Fruit fly (Drosophila melanogaster): ENCODE measurements around the gene Caf1-180.
A peak's percentile ranks its signal among the peaks of the same experiment; 100 is the strongest.

Gene Caf1-180

DNA sequence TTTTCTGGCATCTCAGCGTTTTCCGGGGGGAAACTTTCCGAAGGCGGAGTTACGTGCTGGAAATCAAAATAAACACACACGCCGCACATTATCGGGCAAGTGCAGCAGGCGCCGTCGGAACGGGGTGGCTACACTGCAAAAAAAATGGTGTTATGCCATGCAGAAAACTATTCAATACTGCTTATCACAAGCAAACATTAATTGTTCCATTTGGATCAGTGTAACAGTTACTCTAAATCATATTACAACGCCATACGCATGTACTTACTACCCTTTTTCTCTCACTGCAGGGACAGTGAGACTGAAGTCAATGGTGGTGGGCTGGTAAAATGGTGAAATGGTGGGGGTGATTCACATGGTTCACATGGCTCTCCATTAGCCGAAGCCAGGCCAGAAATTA lies 21.1 kb upstream of the Caf1-180 start (continued):
- peak; percentile 48 for TF ChIP-seq Lhr (GFP tag; optimal IDR thresholded peaks at IDR 0.05)
- peak; percentile 77 for TF ChIP-seq row (GFP tag; IDR thresholded peaks at IDR 0.05)
- peak; percentile 84 for TF ChIP-seq otp (GFP tag; IDR thresholded peaks at IDR 0.05)
- peak; percentile 12 for TF ChIP-seq CG30020 (tag; optimal IDR thresholded peaks at IDR 0.05)
- no peak for TF ChIP-seq gro (GFP tag; optimal IDR thresholded peaks at IDR 0.05)
- no peak for TF ChIP-seq C15 (GFP tag; IDR thresholded peaks at IDR 0.05)
- TF ChIP-seq CG4617 (GFP tag; optimal IDR thresholded peaks at IDR 0.05; ENCODE audit: borderline replicate concordance), result no peak
- peak; percentile 89 for TF ChIP-seq nmo (GFP tag; optimal IDR thresholded peaks at IDR 0.05)
- TF ChIP-seq PHDP (tag; optimal IDR thresholded peaks at IDR 0.05), result peak; percentile 37
- TF ChIP-seq Ravus (GFP tag; IDR thresholded peaks at IDR 0.05), result no peak
- no peak for TF ChIP-seq zfh2 (GFP tag; optimal IDR thresholded peaks at IDR 0.05)
- no peak for TF ChIP-seq Dfd (GFP tag; optimal IDR thresholded peaks at IDR 0.05)
- peak; percentile 22 for TF ChIP-seq Myb (GFP tag; optimal IDR thresholded peaks at IDR 0.05)
- peak; percentile 37; the same call in 1 of the 2 replicates for TF ChIP-seq seq (GFP tag; IDR thresholded peaks at IDR 0.05)
- TF ChIP-seq CG32767 (GFP tag; IDR thresholded peaks at IDR 0.05), result no peak
- TF ChIP-seq CG7963 (GFP tag; IDR thresholded peaks at IDR 0.05; ENCODE audit: partially characterized antibody), result no peak
- peak; percentile 65 for TF ChIP-seq nerfin-1 (tag; optimal IDR thresholded peaks at IDR 0.05)
- TF ChIP-seq BEAF-32 (GFP tag; optimal IDR thresholded peaks at IDR 0.05), result no peak
- TF ChIP-seq CG14667 (GFP tag; IDR thresholded peaks at IDR 0.05), result peak; percentile 69
- TF ChIP-seq Oli (tag; optimal IDR thresholded peaks at IDR 0.05), result peak; percentile 71
- TF ChIP-seq Kr (GFP tag; optimal IDR thresholded peaks at IDR 0.05), result no peak
- TF ChIP-seq tll (GFP tag; optimal IDR thresholded peaks at IDR 0.05), result peak in 1 of 2 experiments; percentile 36
- TF ChIP-seq sima (GFP tag; optimal IDR thresholded peaks at IDR 0.05), result no peak
- peak; percentile 72 for TF ChIP-seq org-1 (GFP tag; optimal IDR thresholded peaks at IDR 0.05)
- TF ChIP-seq ems (GFP tag; optimal IDR thresholded peaks at IDR 0.05), result peak; percentile 48
- peak; percentile 77 for TF ChIP-seq CG31441 (GFP tag; IDR thresholded peaks at IDR 0.05)
- no peak for TF ChIP-seq CG9932 (GFP tag; IDR thresholded peaks at IDR 0.05)
- no peak for TF ChIP-seq Elba2 (GFP tag; optimal IDR thresholded peaks at IDR 0.05)
- peak; percentile 77; the same call in 2 of the 3 replicates for TF ChIP-seq ken (GFP tag; IDR thresholded peaks at IDR 0.05)
- TF ChIP-seq her (GFP tag; optimal IDR thresholded peaks at IDR 0.05), result no peak
- TF ChIP-seq CG8924 (tag; optimal IDR thresholded peaks at IDR 0.05), result peak; percentile 76
- peak; percentile 20 for TF ChIP-seq Sry-β (GFP tag; optimal IDR thresholded peaks at IDR 0.05)
- TF ChIP-seq CG6791 (GFP tag; IDR thresholded peaks at IDR 0.05; ENCODE audit: partially characterized antibody), result no peak
- no peak for TF ChIP-seq CG4328 (GFP tag; optimal IDR thresholded peaks at IDR 0.05)
- peak; percentile 60 for TF ChIP-seq chn (GFP tag; optimal IDR thresholded peaks at IDR 0.05)
- TF ChIP-seq jumu (GFP tag; optimal IDR thresholded peaks at IDR 0.05), result peak; percentile 85
- peak; percentile 43 for TF ChIP-seq crc (GFP tag; optimal IDR thresholded peaks at IDR 0.05)
- no peak for TF ChIP-seq ash1 (GFP tag; optimal IDR thresholded peaks at IDR 0.05)
- TF ChIP-seq CG42726 (GFP tag; IDR thresholded peaks at IDR 0.05; ENCODE audit: partially characterized antibody), result no peak
- no peak for TF ChIP-seq HLH4C (GFP tag; IDR thresholded peaks at IDR 0.05; ENCODE audit: partially characterized antibody)
- TF ChIP-seq sens-2 (GFP tag; IDR thresholded peaks at IDR 0.05), result no peak; the same call in 1 of the 2 replicates
- TF ChIP-seq CG33213 (GFP tag; optimal IDR thresholded peaks at IDR 0.05), result peak; percentile 59
- TF ChIP-seq abd-A (tag; optimal IDR thresholded peaks at IDR 0.05), result no peak
- no peak for TF ChIP-seq wdn (GFP tag; IDR thresholded peaks at IDR 0.05)
- peak; percentile 71 for TF ChIP-seq CG2202 (tag; optimal IDR thresholded peaks at IDR 0.05)
- TF ChIP-seq CG17612 (GFP tag; IDR thresholded peaks at IDR 0.05), result 0 out of 2 replicates have a peak, but pooled peaks have one; percentile 33
- peak; percentile 17 for TF ChIP-seq pros (GFP tag; optimal IDR thresholded peaks at IDR 0.05)
- peak in 1 of 3 experiments; percentile 87 for TF ChIP-seq lola (GFP tag; optimal IDR thresholded peaks at IDR 0.05)
- peak; percentile 42 for TF ChIP-seq CG1792 (GFP tag; optimal IDR thresholded peaks at IDR 0.05)
- TF ChIP-seq br (optimal IDR thresholded peaks at IDR 0.05), result no peak
- TF ChIP-seq NC2α (GFP tag; optimal IDR thresholded peaks at IDR 0.05), result peak; percentile 45
